Worm (Caenorhabditis elegans) whole organism, L4/young adult: Measurements from ENCODE around the gene cox-6B.

ENCODE experiments used
- W03F9.2 ChIP-seq: fragments of 150-350 bp; optimal IDR thresholded peaks from 2 replicates; lab custom pipeline; 2014; ENCODE audit warnings: missing biosample characterization, missing genetic modification characterization
- dao-5 ChIP-seq: sonication (generic microtip); optimal IDR thresholded peaks from 2 replicates; lab custom pipeline; 2016; ENCODE audit warnings: missing genotype, missing genetic modification characterization, moderate library complexity, missing compliant biosample characterization
- him-1 ChIP-seq: sonication (generic microtip); optimal IDR thresholded peaks from 2 replicates; lab custom pipeline; 2016; ENCODE audit warnings: missing genotype, missing genetic modification reagents, missing genetic modification characterization, missing compliant biosample characterization

cox-6B gene

ce11 chrIII:2836339-2836738 is 136.9 kb downstream of the cox-6B start, which contains the start of gene josd-1:
Gene josd-1 (plus strand): TSS chrIII:2836639.
- TF ChIP-seq dao-5 (tag; lab: Kevin White, UChicago) (no peak), him-1 (tag; lab: Kevin White, UChicago) (no peak), W03F9.2 (tag; lab: Kevin White, UChicago) (no peak)
